Worm (Caenorhabditis elegans): Measurements from ENCODE around the gene dmd-3.

dmd-3 gene

DNA sequence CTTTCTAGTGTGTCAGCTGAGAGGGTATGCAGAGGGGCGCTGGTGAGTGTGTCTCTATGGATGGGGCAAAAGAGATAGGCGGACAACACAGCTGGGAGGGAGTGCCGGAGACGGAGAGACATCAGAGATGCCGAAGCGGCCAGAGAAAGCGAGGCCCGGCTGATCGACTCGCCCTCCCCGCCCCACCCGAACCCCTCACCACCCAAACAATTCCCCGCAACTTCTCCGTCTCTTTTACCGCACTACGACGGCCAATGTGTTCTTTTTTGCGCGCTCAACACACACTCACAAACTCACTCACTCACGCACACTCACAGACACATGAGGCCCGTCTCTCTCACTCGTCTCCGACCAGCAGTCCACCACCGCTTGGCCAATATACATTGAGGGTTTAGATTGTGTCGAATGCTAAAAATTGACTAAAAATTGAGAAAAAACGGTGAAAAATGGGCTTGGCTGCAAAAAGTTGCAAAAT, 32.6 kb downstream of the dmd-3 start, which contains the start of gene Y43F8C.3 (continued):
- TF ChIP-seq unc-42 (tag; optimal IDR thresholded peaks at IDR 0.05) (no peak), pag-3 (tag; optimal IDR thresholded peaks at IDR 0.05; ENCODE audit: borderline replicate concordance) (no peak), unc-55 (GFP tag; optimal IDR thresholded peaks at IDR 0.05) (peak; percentile 26), ztf-16 (tag; optimal IDR thresholded peaks at IDR 0.05) (peak; percentile 20), fkh-10 (GFP tag; optimal IDR thresholded peaks at IDR 0.05) (no peak), ceh-31 (tag; optimal IDR thresholded peaks at IDR 0.05) (peak; percentile 13), hlh-8 (tag; optimal IDR thresholded peaks at IDR 0.05) (no peak), K09A11.1 (tag; optimal IDR thresholded peaks at IDR 0.05; ENCODE audit: insufficient read depth) (peak; percentile 51), Y22D7AL.16 (tag; optimal IDR thresholded peaks at IDR 0.05) (no peak), unc-86 (tag; optimal IDR thresholded peaks at IDR 0.05) (peak; percentile 29), ceh-48 (tag; optimal IDR thresholded peaks at IDR 0.05) (no peak)

DNA sequence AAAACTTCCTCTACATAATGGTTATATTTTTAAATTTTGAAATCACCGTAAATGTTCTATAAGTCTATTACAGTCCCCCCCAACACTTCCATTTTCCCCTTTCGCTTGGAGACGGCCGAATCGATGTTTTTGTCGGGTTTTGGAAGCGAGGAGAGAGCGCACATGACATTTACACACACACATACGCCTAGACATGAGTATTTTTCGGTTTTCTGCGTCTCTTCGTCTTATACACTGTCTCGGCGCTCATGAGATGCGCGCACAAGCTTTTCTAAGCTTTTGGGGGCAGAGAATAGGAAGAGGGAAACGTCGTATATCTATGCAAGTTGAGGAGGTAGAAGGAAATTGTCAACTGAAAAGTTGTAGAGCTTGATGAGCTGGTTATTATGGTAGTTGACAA, 35.0 kb downstream of the dmd-3 start:
- TF ChIP-seq Y22D7AL.16 (tag; optimal IDR thresholded peaks at IDR 0.05) = no peak
- peak; percentile 78 for TF ChIP-seq hlh-30 (tag; optimal IDR thresholded peaks at IDR 0.05; ENCODE audit: insufficient read depth)
- no peak for TF ChIP-seq pax-1 (tag; optimal IDR thresholded peaks at IDR 0.05)
- peak; percentile 30 for TF ChIP-seq nfya-1 (tag; optimal IDR thresholded peaks at IDR 0.05)
- no peak for TF ChIP-seq K02D7.2 (tag; optimal IDR thresholded peaks at IDR 0.05)
- no peak for TF ChIP-seq ceh-9 (tag; optimal IDR thresholded peaks at IDR 0.05)
- TF ChIP-seq rnt-1 (tag; optimal IDR thresholded peaks at IDR 0.05) = no peak
- no peak for TF ChIP-seq hlh-13 (GFP tag; optimal IDR thresholded peaks at IDR 0.05)

DNA sequence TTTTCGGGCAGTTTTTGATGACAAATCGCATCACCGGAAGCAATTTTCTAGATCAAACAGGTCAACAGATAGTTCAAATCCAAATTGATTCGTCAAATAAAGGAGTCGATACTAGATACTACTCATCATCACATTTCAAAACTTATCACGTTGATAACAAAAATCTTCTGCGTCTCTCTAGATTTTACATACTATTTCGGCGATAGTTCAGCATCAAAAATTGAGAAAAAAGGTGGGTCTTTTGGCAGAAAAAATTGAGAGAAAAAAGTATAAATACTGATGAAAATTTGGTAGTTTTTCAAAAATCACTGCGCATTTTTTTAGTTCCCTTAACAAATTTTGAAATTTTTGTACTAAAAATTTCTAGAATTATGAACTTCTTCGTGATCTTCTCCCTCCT, 41.9 kb downstream of the dmd-3 start, which contains the start of gene nlp-26:
Gene nlp-26, plus strand, starts transcription at position 301 of the 400 bp plus-strand sequence.
- TF ChIP-seq unc-42 (tag; optimal IDR thresholded peaks at IDR 0.05) = no peak
- no peak for TF ChIP-seq dve-1 (tag; optimal IDR thresholded peaks at IDR 0.05)
- no peak for TF ChIP-seq ceh-45 (GFP tag; IDR thresholded peaks at IDR 0.05)
- TF ChIP-seq ttx-3 (tag; optimal IDR thresholded peaks at IDR 0.05) = no peak
- no peak for TF ChIP-seq unc-55 (GFP tag; optimal IDR thresholded peaks at IDR 0.05)
- no peak for TF ChIP-seq ets-4 (tag; optimal IDR thresholded peaks at IDR 0.05)
- no peak for TF ChIP-seq hlh-15 (tag; optimal IDR thresholded peaks at IDR 0.05)
- TF ChIP-seq lim-6 (tag; optimal IDR thresholded peaks at IDR 0.05) = no peak
- no peak for TF ChIP-seq ceh-2 (tag; optimal IDR thresholded peaks at IDR 0.05)
- no peak for TF ChIP-seq pha-4 (tag; optimal IDR thresholded peaks at IDR 0.05)
- TF ChIP-seq eyg-1 (tag; optimal IDR thresholded peaks at IDR 0.05) = no peak
- no peak for TF ChIP-seq ztf-16 (tag; optimal IDR thresholded peaks at IDR 0.05)
- no peak for TF ChIP-seq rnt-1 (tag; optimal IDR thresholded peaks at IDR 0.05)
- no peak for TF ChIP-seq tbx-2 (tag; optimal IDR thresholded peaks at IDR 0.05)
- no peak for TF ChIP-seq nhr-232 (tag; optimal IDR thresholded peaks at IDR 0.05)

DNA sequence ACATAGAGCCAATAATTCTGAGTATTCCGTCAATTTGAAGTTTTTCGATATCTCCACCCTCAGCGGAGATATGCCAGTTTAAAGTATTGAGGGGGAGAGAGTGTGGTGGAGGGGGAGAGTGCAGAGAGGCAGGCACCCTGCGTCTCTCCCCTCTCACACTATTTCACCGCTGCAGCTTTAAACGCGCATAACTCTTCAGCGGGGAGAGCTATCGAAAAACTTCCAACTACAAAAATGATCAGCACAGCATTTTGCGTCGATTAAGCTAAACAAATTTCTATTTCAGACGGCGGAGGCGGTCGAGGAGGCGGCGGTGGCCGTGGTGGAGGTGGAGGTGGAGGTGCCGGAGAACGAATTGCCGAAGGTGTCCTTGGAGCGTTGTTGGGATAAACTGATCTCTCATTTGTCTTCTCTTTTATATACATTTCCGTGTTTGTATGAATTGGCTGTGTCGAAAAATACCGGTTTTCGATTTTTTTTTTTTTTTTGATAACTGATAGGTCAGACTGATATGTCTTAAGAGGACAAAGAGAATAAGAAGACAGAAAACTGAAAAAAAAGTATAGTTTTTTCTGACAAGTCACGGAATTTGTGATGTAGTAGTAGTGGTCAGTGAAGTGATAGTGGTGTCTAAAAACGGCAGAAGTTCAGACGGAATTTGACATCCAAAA, 43.2 kb downstream of the dmd-3 start:
- TF ChIP-seq madf-2 (tag; optimal IDR thresholded peaks at IDR 0.05) (no peak), tbx-2 (tag; optimal IDR thresholded peaks at IDR 0.05) (no peak), hlh-13 (GFP tag; optimal IDR thresholded peaks at IDR 0.05) (no peak), dve-1 (tag; optimal IDR thresholded peaks at IDR 0.05) (no peak), dmd-4 (tag; optimal IDR thresholded peaks at IDR 0.05; ENCODE audit: borderline replicate concordance) (no peak), nhr-11 (tag; optimal IDR thresholded peaks at IDR 0.05) (no peak), ceh-9 (tag; optimal IDR thresholded peaks at IDR 0.05) (no peak), syd-9 (tag; optimal IDR thresholded peaks at IDR 0.05) (no peak), ceh-34 (tag; optimal IDR thresholded peaks at IDR 0.05) (no peak)

Measured in whole organism, late embryonic.